Fruit fly (Drosophila melanogaster) whole organism, embryonic: ENCODE measurements around the gene CG1213.
A peak's percentile ranks its signal among the peaks of the same experiment; 100 is the strongest.

ENCODE experiments used
- Ada2b ChIP-seq: fragments of 200-800 bp; sonication (Bioruptor generic); IDR thresholded peaks from 2 replicates; pipeline ENCODE4 v1.3.6; 2022; ENCODE audit warnings: missing biosample characterization, missing genetic modification characterization
- Adf1 ChIP-seq: fragments of 200-800 bp; sonication (Bioruptor generic); IDR thresholded peaks from 2 replicates; pipeline ENCODE4 v1.3.6; 2022; ENCODE audit warnings: missing biosample characterization, missing genetic modification characterization
- BEAF-32 ChIP-seq: fragments of 200-800 bp; sonication (Bioruptor generic); optimal IDR thresholded peaks from 3 replicates; lab custom pipeline; 2017; ENCODE audit warnings: missing biosample characterization, missing genetic modification characterization, mild to moderate bottlenecking, moderate library complexity, missing genetic modification reagents
- CG10267 ChIP-seq: fragments of 200-800 bp; sonication (Bioruptor generic); optimal IDR thresholded peaks from 2 replicates; lab custom pipeline; 2018; ENCODE audit warnings: missing biosample characterization, mild to moderate bottlenecking, missing genetic modification characterization, moderate library complexity
- CG10543 ChIP-seq: fragments of 200-800 bp; sonication (Bioruptor generic); optimal IDR thresholded peaks from 3 replicates; lab custom pipeline; 2017; ENCODE audit warnings: missing biosample characterization, mild to moderate bottlenecking, missing genetic modification characterization, moderate library complexity
- CG12155 ChIP-seq: fragments of 200-800 bp; sonication (Bioruptor generic); optimal IDR thresholded peaks from 3 replicates; lab custom pipeline; 2016; ENCODE audit warnings: missing biosample characterization, missing genetic modification characterization
- CG12299 ChIP-seq: fragments of 200-800 bp; sonication (Bioruptor generic); optimal IDR thresholded peaks from 2 replicates; lab custom pipeline; 2018; ENCODE audit warnings: missing biosample characterization, mild to moderate bottlenecking, missing genetic modification characterization
- CG14014 ChIP-seq: fragments of 200-800 bp; sonication (Bioruptor generic); IDR thresholded peaks from 2 replicates; pipeline ENCODE4 v1.3.6; 2022; ENCODE audit warnings: missing biosample characterization, missing genetic modification characterization
- CG16863 ChIP-seq: fragments of 200-800 bp; sonication (Bioruptor generic); optimal IDR thresholded peaks from 3 replicates; lab custom pipeline; 2016; ENCODE audit warnings: missing biosample characterization, missing genetic modification characterization
- CG18619 ChIP-seq: fragments of 200-800 bp; sonication (Bioruptor generic); optimal IDR thresholded peaks from 3 replicates; lab custom pipeline; 2017; ENCODE audit warnings: missing biosample characterization, mild to moderate bottlenecking, missing genetic modification characterization
- CG18764 ChIP-seq: fragments of 200-800 bp; sonication (Bioruptor generic); optimal IDR thresholded peaks from 3 replicates; lab custom pipeline; 2016; ENCODE audit warnings: missing biosample characterization, missing genetic modification characterization
- CG32532 ChIP-seq: fragments of 200-800 bp; sonication (Bioruptor generic); IDR thresholded peaks from 2 replicates; pipeline ENCODE4 v1.3.6; 2022; ENCODE audit warnings: missing biosample characterization, missing genetic modification characterization
- CG32767 ChIP-seq: fragments of 200-800 bp; sonication (Bioruptor generic); IDR thresholded peaks from 2 replicates; pipeline ENCODE4 v1.3.6; 2022; ENCODE audit warnings: missing biosample characterization, missing genetic modification characterization
- CG4404 ChIP-seq: fragments of 200-800 bp; sonication (Bioruptor generic); IDR thresholded peaks from 2 replicates; pipeline ENCODE4 v1.3.6; 2022; ENCODE audit warnings: missing biosample characterization, missing genetic modification characterization
- CG5953 ChIP-seq: fragments of 200-800 bp; sonication (Bioruptor generic); IDR thresholded peaks from 2 replicates; pipeline ENCODE4 v1.3.6; 2022; ENCODE audit warnings: missing biosample characterization, missing genetic modification characterization
- CG7839 ChIP-seq: fragments of 200-800 bp; sonication (Bioruptor generic); optimal IDR thresholded peaks from 3 replicates; lab custom pipeline; 2018; ENCODE audit warnings: missing biosample characterization, mild to moderate bottlenecking, missing genetic modification characterization, moderate library complexity
- CG8478 ChIP-seq: fragments of >200 bp; optimal IDR thresholded peaks from 2 replicates; lab custom pipeline; 2018
- CG8765 ChIP-seq: fragments of 200-800 bp; sonication (Bioruptor generic); IDR thresholded peaks from 2 replicates; pipeline ENCODE4 v1.3.6; 2022; ENCODE audit warnings: missing biosample characterization, missing genetic modification characterization
- CG8924 ChIP-seq: fragments of 200-800 bp; optimal IDR thresholded peaks from 3 replicates; lab custom pipeline; 2019; ENCODE audit warnings: missing biosample characterization, mild to moderate bottlenecking, missing genetic modification characterization, moderate library complexity
- CG9727 ChIP-seq: fragments of 200-800 bp; sonication (Bioruptor generic); optimal IDR thresholded peaks from 3 replicates; lab custom pipeline; 2017; ENCODE audit warnings: missing biosample characterization, mild to moderate bottlenecking, missing genetic modification characterization
- CG9817 ChIP-seq: fragments of 200-800 bp; sonication (Bioruptor generic); optimal IDR thresholded peaks from 2 replicates; lab custom pipeline; 2018; ENCODE audit warnings: missing biosample characterization, mild to moderate bottlenecking, missing genetic modification characterization, moderate library complexity
- D ChIP-seq, 2 experiments: fragments of 200-800 bp in 1 of 2; fragments of >200 bp in 1 of 2; sonication (Bioruptor generic) in 1 of 2; optimal IDR thresholded peaks; 2 replicates in 1 of 2; 3 replicates in 1 of 2; lab custom pipeline; 2017; ENCODE audit warnings: mild to moderate bottlenecking in 1 of 2, missing biosample characterization in 1 of 2, missing genetic modification characterization in 1 of 2, missing genetic modification reagents in 1 of 2
- Dad ChIP-seq: fragments of 200-800 bp; sonication (Bioruptor generic); optimal IDR thresholded peaks from 3 replicates; lab custom pipeline; 2016; ENCODE audit warnings: missing biosample characterization, missing genetic modification characterization
- ERR ChIP-seq: fragments of 200-800 bp; sonication (Bioruptor generic); optimal IDR thresholded peaks from 2 replicates; lab custom pipeline; 2016; ENCODE audit warnings: missing biosample characterization, missing genetic modification characterization
- Ets97D ChIP-seq: fragments of 200-800 bp; sonication (Bioruptor generic); optimal IDR thresholded peaks from 3 replicates; lab custom pipeline; 2016; ENCODE audit warnings: missing biosample characterization, missing genetic modification characterization
- HHEX ChIP-seq: fragments of 200-800 bp; sonication (Bioruptor generic); optimal IDR thresholded peaks from 3 replicates; lab custom pipeline; 2017; ENCODE audit warnings: missing biosample characterization, mild to moderate bottlenecking, missing genetic modification characterization, missing genetic modification reagents
- HLHmδ ChIP-seq: fragments of 200-800 bp; sonication (Bioruptor generic); optimal IDR thresholded peaks from 2 replicates; lab custom pipeline; 2018; ENCODE audit warnings: missing biosample characterization, mild to moderate bottlenecking, missing genetic modification characterization, moderate library complexity
- Med ChIP-seq: fragments of 200-800 bp; sonication (Bioruptor generic); peaks from one replicate; lab custom pipeline; 2016; ENCODE audit warnings: missing biosample characterization, missing genetic modification characterization, mild to moderate bottlenecking, inconsistent platforms, moderate library complexity
- Mrtf ChIP-seq: fragments of 200-800 bp; sonication (Bioruptor generic); IDR thresholded peaks from 3 replicates; pipeline ENCODE4 v1.3.6; 2022; ENCODE audit warnings: missing biosample characterization, missing genetic modification characterization
- Ptx1 ChIP-seq: fragments of 200-800 bp; sonication (Bioruptor generic); IDR thresholded peaks from 2 replicates; pipeline ENCODE4 v1.3.6; 2022; ENCODE audit warnings: missing biosample characterization, missing genetic modification characterization
- Rx ChIP-seq: fragments of 200-800 bp; sonication (Bioruptor generic); IDR thresholded peaks from 2 replicates; pipeline ENCODE4 v1.3.6; 2022; ENCODE audit warnings: missing biosample characterization, missing genetic modification characterization
- Taf1 ChIP-seq: fragments of 200-800 bp; sonication (Bioruptor generic); IDR thresholded peaks from 2 replicates; pipeline ENCODE4 v1.3.6; 2022; ENCODE audit warnings: missing biosample characterization, missing genetic modification characterization
- btn ChIP-seq: fragments of 200-800 bp; sonication (Bioruptor generic); optimal IDR thresholded peaks from 2 replicates; lab custom pipeline; 2016; ENCODE audit warnings: missing biosample characterization, missing genetic modification characterization
- fd96Cb ChIP-seq: fragments of 200-800 bp; sonication (Bioruptor generic); optimal IDR thresholded peaks from 2 replicates; lab custom pipeline; 2018; ENCODE audit warnings: missing biosample characterization, mild to moderate bottlenecking, missing genetic modification characterization, moderate library complexity
- gro ChIP-seq: fragments of 200-800 bp; sonication (Bioruptor generic); optimal IDR thresholded peaks from 2 replicates; lab custom pipeline; 2016; ENCODE audit warnings: missing biosample characterization, missing genetic modification characterization
- jumu ChIP-seq: fragments of 200-800 bp; sonication (Bioruptor generic); optimal IDR thresholded peaks from 3 replicates; lab custom pipeline; 2016; ENCODE audit warnings: missing biosample characterization, missing genetic modification characterization
- peb ChIP-seq: fragments of 200-800 bp; sonication (Bioruptor generic); IDR thresholded peaks from 2 replicates; pipeline ENCODE4 v1.3.6; 2022; ENCODE audit warnings: missing biosample characterization, missing genetic modification characterization
- row ChIP-seq: fragments of 200-800 bp; sonication (Bioruptor generic); IDR thresholded peaks from 3 replicates; pipeline ENCODE4 v1.3.6; 2022; ENCODE audit warnings: missing biosample characterization, missing genetic modification characterization
- sens ChIP-seq: fragments of 200-800 bp; sonication (Bioruptor generic); peaks from one replicate; lab custom pipeline; 2016; ENCODE audit warnings: missing biosample characterization, missing genetic modification characterization
- shn ChIP-seq: fragments of 200-800 bp; sonication (Bioruptor generic); optimal IDR thresholded peaks from 3 replicates; lab custom pipeline; 2016; ENCODE audit warnings: missing biosample characterization, missing genetic modification characterization
- sisA ChIP-seq: fragments of 200-800 bp; sonication (Bioruptor generic); IDR thresholded peaks from 2 replicates; pipeline ENCODE4 v1.3.6; 2022; ENCODE audit warnings: missing biosample characterization, missing genetic modification characterization
- sna ChIP-seq: fragments of 200-800 bp; sonication (Bioruptor generic); IDR thresholded peaks from 2 replicates; pipeline ENCODE4 v1.3.6; 2022; ENCODE audit warnings: missing biosample characterization, missing genetic modification characterization; ENCODE audit not compliant: partially characterized antibody
- tx ChIP-seq: fragments of 200-800 bp; sonication (Bioruptor generic); optimal IDR thresholded peaks from 2 replicates; lab custom pipeline; 2016; ENCODE audit warnings: missing biosample characterization, missing genetic modification characterization
- wek ChIP-seq: fragments of 200-800 bp; sonication (Bioruptor generic); optimal IDR thresholded peaks from 3 replicates; lab custom pipeline; 2018; ENCODE audit warnings: missing biosample characterization, mild to moderate bottlenecking, missing genetic modification characterization, moderate library complexity

CG1213 gene

dm6 chr3R:5871393-5871792, 30.4 kb downstream of the CG1213 start (continued):
- no peak for TF ChIP-seq Mrtf
- TF ChIP-seq Ets97D (GFP tag; lab: Kevin White, UChicago): no peak
- TF ChIP-seq CG10543 (GFP tag; lab: Kevin White, UChicago): no peak
- TF ChIP-seq CG8924: no peak
- no peak for TF ChIP-seq wek (GFP tag; lab: Kevin White, UChicago)
- TF ChIP-seq HLHmδ: no peak
- TF ChIP-seq btn (GFP tag; lab: Kevin White, UChicago): no peak
- no peak for TF ChIP-seq row (GFP tag; lab: Robert Waterston, UW)
- 0 out of 2 replicates have a peak, but pooled peaks have one; percentile 20 for TF ChIP-seq Ptx1 (GFP tag; lab: Robert Waterston, UW)
- TF ChIP-seq BEAF-32: no peak
- TF ChIP-seq peb (GFP tag; lab: Robert Waterston, UW): no peak
- TF ChIP-seq CG32532 (GFP tag; lab: Robert Waterston, UW): 0 out of 2 replicates have a peak, but pooled peaks have one; percentile 5
- peak; percentile 82 for TF ChIP-seq sens (GFP tag; lab: Kevin White, UChicago)
- TF ChIP-seq Taf1 (GFP tag; lab: Robert Waterston, UW): no peak
- TF ChIP-seq Adf1 (GFP tag; lab: Robert Waterston, UW): no peak
- TF ChIP-seq CG18619 (GFP tag; lab: Kevin White, UChicago): no peak
- 0 out of 2 replicates have a peak, but pooled peaks have one; percentile 12 for TF ChIP-seq CG14014 (GFP tag; lab: Robert Waterston, UW)
- no peak for TF ChIP-seq D (optimal IDR thresholded peaks at IDR 0.05; lab: Kevin White, UChicago)
- TF ChIP-seq D (GFP tag; optimal IDR thresholded peaks at IDR 0.05; lab: Kevin White, UChicago): no peak
- no peak for TF ChIP-seq CG16863
- TF ChIP-seq CG32767 (GFP tag; lab: Robert Waterston, UW): no peak
- peak; percentile 11 for TF ChIP-seq CG9727 (GFP tag; lab: Kevin White, UChicago)
- no peak for TF ChIP-seq jumu (GFP tag; lab: Kevin White, UChicago)
- no peak for TF ChIP-seq CG5953 (GFP tag; lab: Robert Waterston, UW)
- no peak for TF ChIP-seq CG9817 (tag; lab: Kevin White, UChicago)
- TF ChIP-seq Rx: no peak
- TF ChIP-seq sna (GFP tag; lab: Robert Waterston, UW): no peak
- no peak for TF ChIP-seq CG18764 (GFP tag; lab: Kevin White, UChicago)
- TF ChIP-seq tx (GFP tag; lab: Kevin White, UChicago): no peak
- TF ChIP-seq CG12155 (GFP tag; lab: Kevin White, UChicago): no peak
- TF ChIP-seq fd96Cb (tag; lab: Kevin White, UChicago): no peak
- TF ChIP-seq gro: no peak
- no peak for TF ChIP-seq Dad
- peak; percentile 59; the same call in 1 of the 2 replicates for TF ChIP-seq Ada2b (GFP tag; lab: Robert Waterston, UW)
- peak; percentile 46 for TF ChIP-seq sisA (GFP tag; lab: Robert Waterston, UW)
- TF ChIP-seq CG7839 (tag; lab: Kevin White, UChicago): no peak
- TF ChIP-seq HHEX: no peak
- TF ChIP-seq shn: no peak
- TF ChIP-seq CG10267 (tag; lab: Kevin White, UChicago): no peak
- no peak; the same call in 1 of the 2 replicates for TF ChIP-seq CG8765 (GFP tag; lab: Robert Waterston, UW)
- no peak for TF ChIP-seq ERR (GFP tag; lab: Kevin White, UChicago)
- no peak for TF ChIP-seq CG4404
- no peak for TF ChIP-seq Med (GFP tag; lab: Kevin White, UChicago)

- peak; percentile 4 for TF ChIP-seq CG8478 (lab: Kevin White, UChicago)
- TF ChIP-seq CG12299 (tag; lab: Kevin White, UChicago): no peak
Measured at dm6 chr3R:5877367-5877766, 36.4 kb downstream of the CG1213 start.
